Worm (Caenorhabditis elegans): Measurements from ENCODE around the gene mlh-1.

Gene mlh-1

DNA sequence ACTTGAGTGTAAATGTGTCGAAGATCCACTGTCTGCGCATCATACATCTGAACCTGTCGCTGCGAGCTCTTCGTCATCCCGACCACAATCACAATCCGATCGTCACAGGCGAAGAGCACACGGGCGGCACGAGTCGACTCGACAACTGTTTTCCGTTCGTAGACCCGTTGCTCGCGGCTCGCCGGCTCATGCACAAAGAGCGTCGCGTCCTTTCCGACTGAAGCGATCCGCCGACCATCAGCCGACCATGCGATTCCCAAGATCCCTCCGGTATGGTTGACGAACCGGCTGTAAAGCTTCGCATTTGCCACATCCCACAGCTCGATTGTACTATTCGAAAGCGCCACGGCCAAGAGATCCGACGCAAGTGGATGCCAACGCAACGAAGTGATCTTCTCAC, 4.1 kb upstream of the mlh-1 start:
- no peak for TF ChIP-seq aly-2 (tag; optimal IDR thresholded peaks at IDR 0.05)
- no peak for TF ChIP-seq eor-1 (tag; optimal IDR thresholded peaks at IDR 0.05)
- TF ChIP-seq fkh-2 (tag; optimal IDR thresholded peaks at IDR 0.05) = no peak
- TF ChIP-seq lin-39 (tag; optimal IDR thresholded peaks at IDR 0.05) = no peak
- TF ChIP-seq ztf-11 (tag; optimal IDR thresholded peaks at IDR 0.05) = no peak
- no peak for TF ChIP-seq daf-12 (tag; optimal IDR thresholded peaks at IDR 0.05)
- TF ChIP-seq zag-1 (tag; optimal IDR thresholded peaks at IDR 0.05) = no peak
- no peak for TF ChIP-seq unc-39 (tag; optimal IDR thresholded peaks at IDR 0.05)

DNA sequence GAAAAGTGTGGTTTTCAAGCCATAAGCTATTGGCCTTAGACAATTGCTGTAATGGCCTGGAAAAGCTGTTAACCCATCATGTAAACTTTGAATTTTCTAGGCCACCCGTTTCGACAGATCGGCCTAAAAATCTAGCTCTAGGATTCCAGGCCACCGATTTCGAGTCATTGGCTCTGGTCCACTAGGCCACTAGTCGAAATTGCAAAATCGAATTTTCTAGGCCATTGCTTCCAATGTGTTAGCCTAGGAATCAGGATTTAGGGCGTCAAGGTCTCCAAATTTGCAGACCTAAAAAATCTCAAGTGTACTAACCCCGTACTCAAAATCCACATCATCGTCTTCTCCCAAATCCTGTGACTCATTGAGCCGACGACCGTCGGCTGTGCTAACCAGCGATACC, 3.6 kb downstream of the mlh-1 start:
- no peak for TF ChIP-seq nhr-237 (tag; optimal IDR thresholded peaks at IDR 0.05)
- no peak for TF ChIP-seq ztf-4 (tag; optimal IDR thresholded peaks at IDR 0.05)
- no peak for TF ChIP-seq nhr-43 (tag; optimal IDR thresholded peaks at IDR 0.05; ENCODE audit: poor library complexity, severe bottlenecking)
- TF ChIP-seq mdl-1 (tag; optimal IDR thresholded peaks at IDR 0.05) = no peak
- no peak for TF ChIP-seq ceh-9 (tag; optimal IDR thresholded peaks at IDR 0.05)
- TF ChIP-seq elt-2 (tag; optimal IDR thresholded peaks at IDR 0.05) = no peak
- no peak for TF ChIP-seq eor-1 (tag; optimal IDR thresholded peaks at IDR 0.05)
- TF ChIP-seq jun-1 (tag; optimal IDR thresholded peaks at IDR 0.05) = no peak
- TF ChIP-seq pha-4 (tag; optimal IDR thresholded peaks at IDR 0.05) = no peak
- TF ChIP-seq sea-2 (GFP tag; optimal IDR thresholded peaks at IDR 0.05) = no peak
- TF ChIP-seq nhr-28 (tag; optimal IDR thresholded peaks at IDR 0.05) = no peak
- TF ChIP-seq skn-1 (tag; optimal IDR thresholded peaks at IDR 0.05) = no peak
- TF ChIP-seq fos-1 (tag; optimal IDR thresholded peaks at IDR 0.05) = no peak
- TF ChIP-seq ama-1 (optimal IDR thresholded peaks at IDR 0.05) = no peak
- no peak for TF ChIP-seq ztf-11 (tag; optimal IDR thresholded peaks at IDR 0.05)
- TF ChIP-seq mml-1 (tag; optimal IDR thresholded peaks at IDR 0.05) = no peak
- no peak for TF ChIP-seq hmg-11 (tag; optimal IDR thresholded peaks at IDR 0.05)

DNA sequence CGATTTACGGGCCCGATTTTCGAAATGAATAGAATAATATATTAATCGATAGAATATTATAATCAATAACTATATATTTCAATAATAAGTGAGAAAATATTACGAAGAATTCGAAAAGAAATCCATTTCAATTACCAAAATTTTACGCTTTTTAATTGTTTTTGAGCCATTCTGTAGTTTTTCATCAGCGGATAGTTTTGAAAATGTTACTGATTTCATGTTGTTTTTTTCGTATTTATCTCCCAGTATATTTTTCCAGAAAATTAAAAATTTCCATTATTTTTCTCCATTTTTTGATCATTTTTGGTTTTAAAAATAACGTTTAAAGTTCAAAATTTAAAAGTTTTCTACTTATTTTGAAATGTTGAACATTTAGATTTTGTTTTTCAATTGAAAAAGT, 8.7 kb downstream of the mlh-1 start, which contains the start of gene T28A8.3:
TSS of gene T28A8.3 (plus strand) at position 301 of the 400 bp plus-strand sequence.
- TF ChIP-seq ceh-16 (tag; optimal IDR thresholded peaks at IDR 0.05) (no peak), nhr-76 (tag; optimal IDR thresholded peaks at IDR 0.05) (no peak), pha-4 (tag; optimal IDR thresholded peaks at IDR 0.05) (no peak), ceh-28 (tag; optimal IDR thresholded peaks at IDR 0.05) (no peak), ZK546.5 (tag; optimal IDR thresholded peaks at IDR 0.05) (no peak), tbx-2 (tag; optimal IDR thresholded peaks at IDR 0.05) (no peak), nhr-67 (tag; optimal IDR thresholded peaks at IDR 0.05) (no peak), nhr-11 (tag; optimal IDR thresholded peaks at IDR 0.05) (no peak), nhr-25 (tag; optimal IDR thresholded peaks at IDR 0.05) (no peak), lsy-12 (tag; optimal IDR thresholded peaks at IDR 0.05) (no peak), mdl-1 (tag; optimal IDR thresholded peaks at IDR 0.05) (no peak), unc-62 (GFP tag; optimal IDR thresholded peaks at IDR 0.05) (no peak), R02D3.7 (tag; optimal IDR thresholded peaks at IDR 0.05) (no peak), ztf-4 (tag; optimal IDR thresholded peaks at IDR 0.05) (no peak), nhr-12 (tag; optimal IDR thresholded peaks at IDR 0.05) (no peak), skn-1 (tag; optimal IDR thresholded peaks at IDR 0.05) (no peak), fos-1 (tag; optimal IDR thresholded peaks at IDR 0.05) (no peak), pqm-1 (tag; optimal IDR thresholded peaks at IDR 0.05) (no peak), lin-39 (tag; optimal IDR thresholded peaks at IDR 0.05) (no peak)

DNA sequence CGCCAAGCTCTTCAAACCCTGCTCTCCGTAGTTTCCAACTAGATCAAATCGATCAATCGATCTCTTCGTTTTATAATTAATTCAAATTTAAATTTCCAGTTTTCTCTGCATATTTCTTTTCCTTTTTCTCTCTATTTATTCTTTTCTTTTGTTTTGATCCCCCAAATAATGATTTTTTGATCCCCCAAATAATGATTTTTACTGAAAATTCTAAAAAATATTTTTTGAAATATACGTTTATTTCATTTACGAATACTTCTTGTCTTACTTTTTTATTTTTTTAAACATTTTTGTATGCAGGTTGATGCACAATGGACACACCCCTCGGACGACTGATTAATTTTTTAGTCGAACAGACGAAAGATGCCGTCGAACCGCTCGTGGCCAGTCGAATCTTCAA, 11.0 kb downstream of the mlh-1 start, which contains the start of gene T28A8.4:
TSS of gene T28A8.4 (plus strand) at position 301 of the 400 bp plus-strand sequence.
- TF ChIP-seq nhr-43 (tag; optimal IDR thresholded peaks at IDR 0.05; ENCODE audit: poor library complexity, severe bottlenecking) (no peak), ceh-82 (tag; optimal IDR thresholded peaks at IDR 0.05) (no peak), tbx-2 (tag; optimal IDR thresholded peaks at IDR 0.05) (no peak), ztf-4 (tag; optimal IDR thresholded peaks at IDR 0.05) (no peak), lin-15B (tag; optimal IDR thresholded peaks at IDR 0.05) (no peak), mdl-1 (tag; optimal IDR thresholded peaks at IDR 0.05) (no peak), hmg-11 (tag; optimal IDR thresholded peaks at IDR 0.05) (no peak), nhr-12 (tag; optimal IDR thresholded peaks at IDR 0.05) (no peak), eor-1 (tag; optimal IDR thresholded peaks at IDR 0.05) (no peak), unc-62 (GFP tag; optimal IDR thresholded peaks at IDR 0.05) (no peak), lin-39 (tag; optimal IDR thresholded peaks at IDR 0.05) (no peak), daf-12 (tag; optimal IDR thresholded peaks at IDR 0.05) (no peak), mml-1 (tag; optimal IDR thresholded peaks at IDR 0.05) (no peak), elt-2 (tag; optimal IDR thresholded peaks at IDR 0.05) (no peak), nfya-1 (tag; optimal IDR thresholded peaks at IDR 0.05; ENCODE audit: insufficient read depth) (no peak), aly-2 (tag; optimal IDR thresholded peaks at IDR 0.05) (no peak), ceh-16 (tag; optimal IDR thresholded peaks at IDR 0.05) (no peak), pha-4 (tag; optimal IDR thresholded peaks at IDR 0.05) (no peak)
